Fruit fly (Drosophila melanogaster) whole organism, embryonic: ENCODE results near the gene IntS9.

Source experiments
- Antp ChIP-seq: fragments of 200-800 bp; sonication (Bioruptor generic); optimal IDR thresholded peaks from 3 replicates; lab custom pipeline; 2016; ENCODE audit warnings: missing biosample characterization, missing genetic modification characterization
- CG10147 ChIP-seq: fragments of 200-800 bp; sonication (Bioruptor generic); optimal IDR thresholded peaks from 2 replicates; lab custom pipeline; 2019; ENCODE audit warnings: missing biosample characterization, mild to moderate bottlenecking, missing genetic modification characterization, moderate library complexity
- CG10366 ChIP-seq: fragments of 200-800 bp; sonication (Bioruptor generic); IDR thresholded peaks from 2 replicates; pipeline ENCODE4 v1.3.6; 2022; ENCODE audit warnings: missing biosample characterization, missing genetic modification characterization
- CG11723 ChIP-seq: fragments of 200-800 bp; sonication (Bioruptor generic); optimal IDR thresholded peaks from 2 replicates; lab custom pipeline; 2017; ENCODE audit warnings: missing biosample characterization, mild to moderate bottlenecking, missing genetic modification characterization
- CG13894 ChIP-seq: fragments of 200-800 bp; sonication (Bioruptor generic); optimal IDR thresholded peaks from 3 replicates; lab custom pipeline; 2018; ENCODE audit warnings: missing biosample characterization, mild to moderate bottlenecking, missing genetic modification characterization, moderate library complexity
- CG14014 ChIP-seq: fragments of 200-800 bp; sonication (Bioruptor generic); IDR thresholded peaks from 2 replicates; pipeline ENCODE4 v1.3.6; 2022; ENCODE audit warnings: missing biosample characterization, missing genetic modification characterization
- CG14667 ChIP-seq: fragments of 200-800 bp; sonication (Bioruptor generic); IDR thresholded peaks from 2 replicates; pipeline ENCODE4 v1.3.6; 2022; ENCODE audit warnings: missing biosample characterization, missing genetic modification characterization
- CG15073 ChIP-seq: fragments of 200-800 bp; sonication (Bioruptor generic); optimal IDR thresholded peaks from 2 replicates; lab custom pipeline; 2016; ENCODE audit warnings: missing biosample characterization, missing genetic modification characterization
- CG15696 ChIP-seq: fragments of 200-800 bp; sonication (Bioruptor generic); optimal IDR thresholded peaks from 2 replicates; lab custom pipeline; 2019; ENCODE audit warnings: missing biosample characterization, mild to moderate bottlenecking, missing genetic modification characterization, moderate library complexity
- CG1603 ChIP-seq: fragments of 200-800 bp; sonication (Bioruptor generic); optimal IDR thresholded peaks from 2 replicates; lab custom pipeline; 2019; ENCODE audit warnings: missing biosample characterization, mild to moderate bottlenecking, missing genetic modification characterization, moderate library complexity
- CG18476 ChIP-seq: fragments of 200-800 bp; sonication (Bioruptor generic); optimal IDR thresholded peaks from 2 replicates; lab custom pipeline; 2016; ENCODE audit warnings: missing biosample characterization, mild to moderate bottlenecking, missing genetic modification characterization
- CG3065 ChIP-seq: fragments of 200-800 bp; sonication (Bioruptor generic); optimal IDR thresholded peaks from 2 replicates; lab custom pipeline; 2016; ENCODE audit warnings: missing biosample characterization, missing genetic modification characterization
- CG3995 ChIP-seq: fragments of 200-800 bp; sonication (Bioruptor generic); optimal IDR thresholded peaks from 3 replicates; lab custom pipeline; 2016; ENCODE audit warnings: missing biosample characterization, missing genetic modification characterization
- CG43689 ChIP-seq: fragments of 200-800 bp; sonication (Bioruptor generic); IDR thresholded peaks from 2 replicates; pipeline ENCODE4 v1.3.6; 2022; ENCODE audit warnings: missing biosample characterization, missing genetic modification characterization
- CG4424 ChIP-seq: fragments of 200-800 bp; sonication (Bioruptor generic); optimal IDR thresholded peaks from 3 replicates; lab custom pipeline; 2016; ENCODE audit warnings: missing biosample characterization, missing genetic modification characterization
- CG6854 ChIP-seq: fragments of 200-800 bp; sonication (Bioruptor generic); optimal IDR thresholded peaks from 3 replicates; lab custom pipeline; 2017; ENCODE audit warnings: missing biosample characterization, mild to moderate bottlenecking, missing genetic modification characterization
- CG7372 ChIP-seq: fragments of 200-800 bp; sonication (Bioruptor generic); IDR thresholded peaks from 2 replicates; pipeline ENCODE4 v1.3.6; 2022; ENCODE audit warnings: missing biosample characterization, missing genetic modification characterization
- CG8388 ChIP-seq: fragments of 200-800 bp; sonication (Bioruptor generic); optimal IDR thresholded peaks from 2 replicates; lab custom pipeline; 2019; ENCODE audit warnings: missing biosample characterization, mild to moderate bottlenecking, missing genetic modification characterization, moderate library complexity
- CG8924 ChIP-seq: fragments of 200-800 bp; optimal IDR thresholded peaks from 3 replicates; lab custom pipeline; 2019; ENCODE audit warnings: missing biosample characterization, mild to moderate bottlenecking, missing genetic modification characterization, moderate library complexity
- CoRest ChIP-seq: fragments of 200-800 bp; sonication (Bioruptor generic); optimal IDR thresholded peaks from 3 replicates; lab custom pipeline; 2018; ENCODE audit warnings: missing biosample characterization, mild to moderate bottlenecking, missing genetic modification characterization, moderate library complexity
- E2f2 ChIP-seq: fragments of 200-800 bp; sonication (Bioruptor generic); IDR thresholded peaks from 2 replicates; pipeline ENCODE4 v1.3.6; 2022; ENCODE audit warnings: missing biosample characterization, missing genetic modification characterization
- Hand ChIP-seq: fragments of 200-800 bp; sonication (Bioruptor generic); optimal IDR thresholded peaks from 2 replicates; lab custom pipeline; 2017; ENCODE audit warnings: mild to moderate bottlenecking, missing biosample characterization, missing genetic modification reagents, missing genetic modification characterization
- Mes4 ChIP-seq: fragments of 200-800 bp; sonication (Bioruptor generic); optimal IDR thresholded peaks from 2 replicates; lab custom pipeline; 2016; ENCODE audit warnings: missing biosample characterization, missing genetic modification characterization
- NC2α ChIP-seq: fragments of 200-800 bp; sonication (Bioruptor generic); optimal IDR thresholded peaks from 2 replicates; lab custom pipeline; 2016; ENCODE audit warnings: missing biosample characterization, missing genetic modification characterization
- NfI ChIP-seq: fragments of 200-800 bp; sonication (Bioruptor generic); optimal IDR thresholded peaks from 3 replicates; lab custom pipeline; 2018; ENCODE audit warnings: missing biosample characterization, mild to moderate bottlenecking, missing genetic modification characterization, moderate library complexity
- ara ChIP-seq: fragments of 200-800 bp; sonication (Bioruptor generic); IDR thresholded peaks from 2 replicates; pipeline ENCODE4 v1.3.6; 2022; ENCODE audit warnings: missing biosample characterization, missing genetic modification characterization
- ase ChIP-seq: fragments of 200-800 bp; sonication (Bioruptor generic); IDR thresholded peaks from 3 replicates; pipeline ENCODE4 v1.3.6; 2022; ENCODE audit warnings: missing biosample characterization, missing genetic modification characterization
- ash1 ChIP-seq: fragments of 200-800 bp; sonication (Bioruptor generic); optimal IDR thresholded peaks from 2 replicates; lab custom pipeline; 2018; ENCODE audit warnings: missing biosample characterization, mild to moderate bottlenecking, missing genetic modification characterization
- az2 ChIP-seq: fragments of 200-800 bp; sonication (Bioruptor generic); optimal IDR thresholded peaks from 3 replicates; lab custom pipeline; 2016; ENCODE audit warnings: missing biosample characterization, missing genetic modification characterization
- br ChIP-seq: fragments of >200 bp; optimal IDR thresholded peaks from 2 replicates; lab custom pipeline; 2017
- caup ChIP-seq: fragments of 200-800 bp; sonication (Bioruptor generic); optimal IDR thresholded peaks from 3 replicates; lab custom pipeline; 2017; ENCODE audit warnings: missing biosample characterization, mild to moderate bottlenecking, missing genetic modification characterization, moderate library complexity; ENCODE audit not compliant: severe bottlenecking
- crol ChIP-seq: fragments of 200-800 bp; sonication (Bioruptor generic); IDR thresholded peaks from 2 replicates; pipeline ENCODE4 v1.3.6; 2022; ENCODE audit warnings: missing biosample characterization, missing genetic modification characterization
- eve ChIP-seq, 2 experiments: fragments of >200 bp; optimal IDR thresholded peaks; 2 replicates each; lab custom pipeline; 2017; ENCODE audit warnings: missing biosample characterization in 2 of 2, missing genetic modification characterization in 2 of 2
- fd3F ChIP-seq: fragments of 200-800 bp; sonication (Bioruptor generic); optimal IDR thresholded peaks from 2 replicates; lab custom pipeline; 2018; ENCODE audit warnings: missing biosample characterization, mild to moderate bottlenecking, missing genetic modification characterization, moderate library complexity
- her ChIP-seq: fragments of 200-800 bp; sonication (Bioruptor generic); optimal IDR thresholded peaks from 2 replicates; lab custom pipeline; 2016; ENCODE audit warnings: missing biosample characterization, missing genetic modification characterization
- lmd ChIP-seq: fragments of 200-800 bp; sonication (Bioruptor generic); IDR thresholded peaks from 2 replicates; pipeline ENCODE4 v1.3.6; 2022; ENCODE audit warnings: missing biosample characterization, missing genetic modification characterization
- nerfin-2 ChIP-seq: fragments of 200-800 bp; sonication (Bioruptor generic); IDR thresholded peaks from 2 replicates; pipeline ENCODE4 v1.3.6; 2022; ENCODE audit warnings: missing biosample characterization, missing genetic modification characterization; ENCODE audit not compliant: partially characterized antibody
- nmo ChIP-seq: fragments of 200-800 bp; sonication (Bioruptor generic); optimal IDR thresholded peaks from 2 replicates; lab custom pipeline; 2018; ENCODE audit warnings: missing biosample characterization, mild to moderate bottlenecking, missing genetic modification characterization, moderate library complexity
- otp ChIP-seq: fragments of 200-800 bp; sonication (Bioruptor generic); IDR thresholded peaks from 3 replicates; pipeline ENCODE4, ENCODE4 v1.3.6; 2022; ENCODE audit warnings: missing biosample characterization, missing genetic modification characterization
- pfk ChIP-seq: fragments of 200-800 bp; sonication (Bioruptor generic); optimal IDR thresholded peaks from 2 replicates; lab custom pipeline; 2018; ENCODE audit warnings: missing biosample characterization, mild to moderate bottlenecking, missing genetic modification characterization, moderate library complexity
- shn ChIP-seq: fragments of 200-800 bp; sonication (Bioruptor generic); optimal IDR thresholded peaks from 3 replicates; lab custom pipeline; 2016; ENCODE audit warnings: missing biosample characterization, missing genetic modification characterization
- slbo ChIP-seq: fragments of 200-800 bp; sonication (Bioruptor generic); IDR thresholded peaks from 2 replicates; pipeline ENCODE4 v1.3.6; 2022; ENCODE audit warnings: missing biosample characterization, missing genetic modification characterization
- so ChIP-seq: fragments of 200-800 bp; sonication (Bioruptor generic); IDR thresholded peaks from 3 replicates; pipeline ENCODE4 v1.3.6; 2022; ENCODE audit warnings: missing biosample characterization, missing genetic modification characterization
- stwl ChIP-seq: fragments of 200-800 bp; sonication (Bioruptor generic); optimal IDR thresholded peaks from 3 replicates; lab custom pipeline; 2018; ENCODE audit warnings: missing biosample characterization, mild to moderate bottlenecking, missing genetic modification characterization, moderate library complexity
- tna ChIP-seq: fragments of 200-800 bp; sonication (Bioruptor generic); IDR thresholded peaks from 2 replicates; pipeline ENCODE4 v1.3.6; 2022; ENCODE audit warnings: missing biosample characterization, missing genetic modification characterization; ENCODE audit not compliant: partially characterized antibody
- tup ChIP-seq: fragments of 200-800 bp; sonication (Bioruptor generic); optimal IDR thresholded peaks from 2 replicates; lab custom pipeline; 2016; ENCODE audit warnings: missing biosample characterization, mild to moderate bottlenecking, missing genetic modification characterization, moderate library complexity
- vnd ChIP-seq: fragments of 200-800 bp; sonication (Bioruptor generic); IDR thresholded peaks from 3 replicates; pipeline ENCODE4 v1.3.6; 2022; ENCODE audit warnings: missing biosample characterization, missing genetic modification characterization; ENCODE audit not compliant: partially characterized antibody
- wek ChIP-seq: fragments of 200-800 bp; sonication (Bioruptor generic); optimal IDR thresholded peaks from 3 replicates; lab custom pipeline; 2018; ENCODE audit warnings: missing biosample characterization, mild to moderate bottlenecking, missing genetic modification characterization, moderate library complexity
- zen2 ChIP-seq: fragments of 200-800 bp; sonication (Bioruptor generic); IDR thresholded peaks from 3 replicates; pipeline ENCODE4 v1.3.6; 2022; ENCODE audit warnings: missing biosample characterization, missing genetic modification characterization; ENCODE audit not compliant: partially characterized antibody

The IntS9 gene

DNA sequence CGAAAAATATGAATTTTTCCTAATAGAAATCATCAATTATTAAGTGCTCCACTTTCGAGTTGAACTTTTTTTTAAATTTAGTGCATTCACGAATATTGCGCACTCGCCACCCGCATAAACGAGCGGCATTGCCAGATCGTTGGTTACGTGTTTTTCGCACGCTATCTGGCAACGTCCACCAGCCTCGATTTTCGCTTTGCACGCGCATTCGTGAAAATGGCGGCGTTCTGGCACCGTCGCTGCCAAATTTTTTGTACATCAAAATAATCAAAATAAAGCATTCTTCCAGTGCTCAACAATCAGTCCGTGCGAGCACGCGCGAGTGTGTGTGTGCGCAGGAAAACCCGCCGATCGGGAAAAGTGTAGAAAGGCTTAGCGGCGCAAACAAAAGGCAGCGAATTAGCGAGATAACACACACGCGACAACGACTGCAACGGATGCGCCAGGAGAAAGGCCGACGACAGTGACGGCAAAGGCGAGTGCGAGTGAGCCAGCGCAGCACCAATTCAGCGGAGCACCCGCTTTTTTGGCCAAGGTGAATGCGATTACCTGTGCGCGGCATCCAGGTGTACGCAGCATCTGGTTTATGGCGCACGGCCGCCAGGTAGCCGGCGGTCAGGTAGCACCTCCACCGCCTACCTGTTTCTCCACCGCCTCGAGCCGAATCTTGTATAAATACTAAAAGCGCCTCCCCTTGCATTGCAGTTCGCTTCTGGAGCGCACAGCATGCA lies 8.3 kb upstream of the IntS9 start (continued):
- TF ChIP-seq wek: no peak
- TF ChIP-seq shn (GFP tag; lab: Kevin White, UChicago): peak; percentile 84
- 0 out of 2 replicates have a peak, but pooled peaks have one; percentile 52 for TF ChIP-seq CG7372
- TF ChIP-seq fd3F: peak; percentile 72
- peak; percentile 85 for TF ChIP-seq NfI (GFP tag; lab: Kevin White, UChicago)
- peak; percentile 82 for TF ChIP-seq nmo (GFP tag; lab: Kevin White, UChicago)
- TF ChIP-seq stwl (tag; lab: Kevin White, UChicago): peak; percentile 13
- TF ChIP-seq CG4424: peak; percentile 71
- TF ChIP-seq CG3995 (GFP tag; lab: Kevin White, UChicago): no peak
- TF ChIP-seq crol (GFP tag; lab: Robert Waterston, UW): no peak
- TF ChIP-seq ash1 (GFP tag; lab: Kevin White, UChicago): peak; percentile 0
- no peak for TF ChIP-seq CG43689
- peak; percentile 64 for TF ChIP-seq CG15696 (tag; lab: Kevin White, UChicago)
- no peak for TF ChIP-seq CG3065
- TF ChIP-seq ase (GFP tag; lab: Robert Waterston, UW): peak; percentile 59; the same call in 2 of the 3 replicates
- TF ChIP-seq slbo (GFP tag; lab: Robert Waterston, UW): peak; percentile 86
- TF ChIP-seq vnd (GFP tag; lab: Robert Waterston, UW): peak; percentile 32; the same call in 2 of the 3 replicates
- TF ChIP-seq pfk (GFP tag; lab: Kevin White, UChicago): peak; percentile 58
- no peak for TF ChIP-seq CG13894 (tag; lab: Kevin White, UChicago)
- peak; percentile 32 for TF ChIP-seq CG15073
- TF ChIP-seq CG14667 (GFP tag; lab: Robert Waterston, UW): 0 out of 2 replicates have a peak, but pooled peaks have one; percentile 54
- TF ChIP-seq CoRest: peak; percentile 81
- peak; percentile 82; the same call in 1 of the 2 replicates for TF ChIP-seq lmd
- TF ChIP-seq nerfin-2: peak; percentile 35; the same call in 1 of the 2 replicates
- peak; percentile 80 for TF ChIP-seq CG14014 (GFP tag; lab: Robert Waterston, UW)
- TF ChIP-seq Hand (GFP tag; lab: Kevin White, UChicago): peak; percentile 78
- peak; percentile 84 for TF ChIP-seq CG10147 (GFP tag; lab: Kevin White, UChicago)
- peak; percentile 79 for TF ChIP-seq so (GFP tag; lab: Robert Waterston, UW)
- TF ChIP-seq ara (GFP tag; lab: Robert Waterston, UW): peak; percentile 41; the same call in 1 of the 2 replicates
- no peak; the same call in 2 of the 3 replicates for TF ChIP-seq zen2 (GFP tag; lab: Robert Waterston, UW)
- TF ChIP-seq otp: no peak; the same call in 2 of the 3 replicates
- peak; percentile 70 for TF ChIP-seq az2 (GFP tag; lab: Kevin White, UChicago)
- TF ChIP-seq tna (GFP tag; lab: Robert Waterston, UW): peak; percentile 18; the same call in 1 of the 2 replicates
- TF ChIP-seq Antp (GFP tag; lab: Kevin White, UChicago): peak; percentile 88
- peak; percentile 64 for TF ChIP-seq E2f2 (GFP tag; lab: Robert Waterston, UW)
- peak; percentile 59 for TF ChIP-seq her (GFP tag; lab: Kevin White, UChicago)
- TF ChIP-seq NC2α (GFP tag; lab: Kevin White, UChicago): peak; percentile 37
- TF ChIP-seq CG6854: peak; percentile 73
- peak; percentile 75 for TF ChIP-seq CG11723 (GFP tag; lab: Kevin White, UChicago)
- TF ChIP-seq caup (GFP tag; lab: Kevin White, UChicago): no peak
- peak; percentile 87 for TF ChIP-seq CG1603 (tag; lab: Kevin White, UChicago)
- TF ChIP-seq CG10366 (GFP tag; lab: Robert Waterston, UW): peak; percentile 80
- TF ChIP-seq CG18476 (GFP tag; lab: Kevin White, UChicago): peak; percentile 72
- peak; percentile 75 for TF ChIP-seq tup (GFP tag; lab: Kevin White, UChicago)
- TF ChIP-seq CG8924 (tag; lab: Kevin White, UChicago): peak; percentile 91
- peak; percentile 73 for TF ChIP-seq CG8388 (GFP tag; lab: Kevin White, UChicago)
- TF ChIP-seq eve (GFP tag; optimal IDR thresholded peaks at IDR 0.05; lab: Kevin White, UChicago): no peak
- no peak for TF ChIP-seq br (lab: Kevin White, UChicago)
- TF ChIP-seq Mes4: peak; percentile 80
